Fruit fly (Drosophila melanogaster) whole organism, embryonic: Measurements from ENCODE around the gene tinc.

Experiments
- Abd-B ChIP-seq: fragments of 200-800 bp; sonication (Bioruptor generic); optimal IDR thresholded peaks from 2 replicates; lab custom pipeline; 2018; ENCODE audit warnings: missing biosample characterization, mild to moderate bottlenecking, missing genetic modification characterization, moderate library complexity
- Ada2b ChIP-seq: fragments of 200-800 bp; sonication (Bioruptor generic); IDR thresholded peaks from 2 replicates; pipeline ENCODE4 v1.3.6; 2022; ENCODE audit warnings: missing biosample characterization, missing genetic modification characterization
- B-H2 ChIP-seq: fragments of 200-800 bp; sonication (Bioruptor generic); optimal IDR thresholded peaks from 2 replicates; lab custom pipeline; 2018; ENCODE audit warnings: missing biosample characterization, mild to moderate bottlenecking, missing genetic modification characterization
- Bdp1 ChIP-seq: fragments of 200-800 bp; sonication (Bioruptor generic); optimal IDR thresholded peaks from 3 replicates; lab custom pipeline; 2016; ENCODE audit warnings: missing biosample characterization, missing genetic modification characterization
- C15 ChIP-seq: fragments of 200-800 bp; sonication (Bioruptor generic); IDR thresholded peaks from 3 replicates; pipeline ENCODE4 v1.3.6; 2022; ENCODE audit warnings: missing biosample characterization, missing genetic modification characterization
- CG10431 ChIP-seq: fragments of 200-800 bp; sonication (Bioruptor generic); optimal IDR thresholded peaks from 3 replicates; lab custom pipeline; 2018; ENCODE audit warnings: missing biosample characterization, mild to moderate bottlenecking, missing genetic modification characterization
- CG10543 ChIP-seq: fragments of 200-800 bp; sonication (Bioruptor generic); optimal IDR thresholded peaks from 3 replicates; lab custom pipeline; 2017; ENCODE audit warnings: missing biosample characterization, mild to moderate bottlenecking, missing genetic modification characterization, moderate library complexity
- CG10979 ChIP-seq: fragments of 200-800 bp; sonication (Bioruptor generic); optimal IDR thresholded peaks from 2 replicates; lab custom pipeline; 2018; ENCODE audit warnings: missing biosample characterization, mild to moderate bottlenecking, missing genetic modification characterization, moderate library complexity
- CG11085 ChIP-seq: fragments of 200-800 bp; sonication (Bioruptor generic); IDR thresholded peaks from 2 replicates; pipeline ENCODE4 v1.3.6; 2022; ENCODE audit warnings: missing biosample characterization, missing genetic modification characterization
- CG12942 ChIP-seq: fragments of 200-800 bp; sonication (Bioruptor generic); optimal IDR thresholded peaks from 3 replicates; lab custom pipeline; 2016; ENCODE audit warnings: missing biosample characterization, missing genetic modification characterization
- CG13123 ChIP-seq: fragments of 200-800 bp; sonication (Bioruptor generic); optimal IDR thresholded peaks from 2 replicates; lab custom pipeline; 2016; ENCODE audit warnings: missing biosample characterization, missing genetic modification characterization
- CG15073 ChIP-seq: fragments of 200-800 bp; sonication (Bioruptor generic); optimal IDR thresholded peaks from 2 replicates; lab custom pipeline; 2016; ENCODE audit warnings: missing biosample characterization, missing genetic modification characterization
- CG17359 ChIP-seq: fragments of 200-800 bp; sonication (Bioruptor generic); optimal IDR thresholded peaks from 3 replicates; lab custom pipeline; 2018; ENCODE audit warnings: missing biosample characterization, mild to moderate bottlenecking, missing genetic modification characterization, moderate library complexity
- CG18619 ChIP-seq: fragments of 200-800 bp; sonication (Bioruptor generic); optimal IDR thresholded peaks from 3 replicates; lab custom pipeline; 2017; ENCODE audit warnings: missing biosample characterization, mild to moderate bottlenecking, missing genetic modification characterization
- CG2129 ChIP-seq: fragments of 200-800 bp; sonication (Bioruptor generic); IDR thresholded peaks from 2 replicates; pipeline ENCODE4 v1.3.6; 2022; ENCODE audit warnings: missing biosample characterization, missing genetic modification characterization; ENCODE audit not compliant: partially characterized antibody
- CG2875 ChIP-seq: fragments of 200-800 bp; sonication (Bioruptor generic); optimal IDR thresholded peaks from 2 replicates; lab custom pipeline; 2017; ENCODE audit warnings: missing biosample characterization, mild to moderate bottlenecking, missing genetic modification characterization, missing genetic modification reagents
- CG42726 ChIP-seq: fragments of 200-800 bp; sonication (Bioruptor generic); IDR thresholded peaks from 2 replicates; pipeline ENCODE4 v1.3.6; 2022; ENCODE audit warnings: missing biosample characterization, missing genetic modification characterization; ENCODE audit not compliant: partially characterized antibody
- CG4360 ChIP-seq: fragments of 200-800 bp; sonication (Bioruptor generic); IDR thresholded peaks from 2 replicates; pipeline ENCODE4 v1.3.6; 2022; ENCODE audit warnings: missing biosample characterization, missing genetic modification characterization
- CG5245 ChIP-seq: fragments of 200-800 bp; sonication (Bioruptor generic); optimal IDR thresholded peaks from 3 replicates; lab custom pipeline; 2016; ENCODE audit warnings: missing biosample characterization, missing genetic modification characterization
- CG6254 ChIP-seq: fragments of 200-800 bp; sonication (Bioruptor generic); optimal IDR thresholded peaks from 3 replicates; lab custom pipeline; 2017; ENCODE audit warnings: mild to moderate bottlenecking, missing biosample characterization, missing genetic modification reagents, missing genetic modification characterization
- CG6689 ChIP-seq: fragments of 200-800 bp; sonication (Bioruptor generic); IDR thresholded peaks from 2 replicates; pipeline ENCODE4 v1.3.6; 2022; ENCODE audit warnings: missing biosample characterization, missing genetic modification characterization
- CG6791 ChIP-seq: fragments of 200-800 bp; sonication (Bioruptor generic); IDR thresholded peaks from 3 replicates; pipeline ENCODE4 v1.3.6; 2022; ENCODE audit warnings: missing biosample characterization, missing genetic modification characterization; ENCODE audit not compliant: partially characterized antibody
- CG7357 ChIP-seq: fragments of 200-800 bp; sonication (Bioruptor generic); IDR thresholded peaks from 3 replicates; pipeline ENCODE4 v1.3.6; 2022; ENCODE audit warnings: missing biosample characterization, missing genetic modification characterization
- CG7963 ChIP-seq: fragments of 200-800 bp; sonication (Bioruptor generic); IDR thresholded peaks from 3 replicates; pipeline ENCODE4 v1.3.6; 2022; ENCODE audit warnings: missing biosample characterization, missing genetic modification characterization; ENCODE audit not compliant: partially characterized antibody
- CG9797 ChIP-seq: fragments of 200-800 bp; sonication (Bioruptor generic); optimal IDR thresholded peaks from 3 replicates; lab custom pipeline; 2018; ENCODE audit warnings: missing biosample characterization, mild to moderate bottlenecking, missing genetic modification characterization
- Dref ChIP-seq: fragments of 200-800 bp; sonication (Bioruptor generic); IDR thresholded peaks from 2 replicates; pipeline ENCODE4 v1.3.6; 2022; ENCODE audit warnings: missing biosample characterization, missing genetic modification characterization
- Ets97D ChIP-seq: fragments of 200-800 bp; sonication (Bioruptor generic); optimal IDR thresholded peaks from 3 replicates; lab custom pipeline; 2016; ENCODE audit warnings: missing biosample characterization, missing genetic modification characterization
- GATAe ChIP-seq: fragments of 200-800 bp; sonication (Bioruptor generic); conservative IDR thresholded peaks from 2 replicates; pipeline ENCODE4 v1.3.6; 2022; ENCODE audit warnings: missing biosample characterization, missing genetic modification characterization
- H15 ChIP-seq: fragments of 200-800 bp; sonication (Bioruptor generic); IDR thresholded peaks from 3 replicates; pipeline ENCODE4 v1.3.6; 2022; ENCODE audit warnings: missing biosample characterization, missing genetic modification characterization
- Hmx ChIP-seq: fragments of 200-800 bp; sonication (Bioruptor generic); optimal IDR thresholded peaks from 2 replicates; lab custom pipeline; 2016; ENCODE audit warnings: missing biosample characterization, missing genetic modification characterization
- Mad ChIP-seq: fragments of 200-800 bp; sonication (Bioruptor generic); optimal IDR thresholded peaks from 2 replicates; lab custom pipeline; 2016; ENCODE audit warnings: missing biosample characterization, missing genetic modification characterization
- Oli ChIP-seq: fragments of 200-800 bp; sonication (Bioruptor generic); optimal IDR thresholded peaks from 2 replicates; lab custom pipeline; 2018; ENCODE audit warnings: missing biosample characterization, mild to moderate bottlenecking, missing genetic modification characterization, moderate library complexity
- Poxn ChIP-seq: fragments of 200-800 bp; sonication (Bioruptor generic); IDR thresholded peaks from 2 replicates; pipeline ENCODE4 v1.3.6; 2022; ENCODE audit warnings: missing biosample characterization, missing genetic modification characterization
- YL-1 ChIP-seq: fragments of 200-800 bp; sonication (Bioruptor generic); optimal IDR thresholded peaks from 3 replicates; lab custom pipeline; 2017; ENCODE audit warnings: missing biosample characterization, mild to moderate bottlenecking, missing genetic modification characterization
- ase ChIP-seq: fragments of 200-800 bp; sonication (Bioruptor generic); IDR thresholded peaks from 3 replicates; pipeline ENCODE4 v1.3.6; 2022; ENCODE audit warnings: missing biosample characterization, missing genetic modification characterization
- cato ChIP-seq: fragments of 200-800 bp; sonication (Bioruptor generic); optimal IDR thresholded peaks from 2 replicates; lab custom pipeline; 2016; ENCODE audit warnings: missing biosample characterization, missing genetic modification characterization, borderline replicate concordance
- cg ChIP-seq: fragments of 200-800 bp; sonication (Bioruptor generic); optimal IDR thresholded peaks from 3 replicates; lab custom pipeline; 2019; ENCODE audit warnings: missing biosample characterization, mild to moderate bottlenecking, missing genetic modification characterization, moderate library complexity
- da ChIP-seq: fragments of 200-800 bp; sonication (Bioruptor generic); optimal IDR thresholded peaks from 2 replicates; lab custom pipeline; 2016; ENCODE audit warnings: missing biosample characterization, missing genetic modification characterization
- dimm ChIP-seq: fragments of 200-800 bp; sonication (Bioruptor generic); IDR thresholded peaks from 2 replicates; pipeline ENCODE4 v1.3.6; 2022; ENCODE audit warnings: missing biosample characterization, missing genetic modification characterization
- eve ChIP-seq, 2 experiments: fragments of >200 bp; optimal IDR thresholded peaks; 2 replicates each; lab custom pipeline; 2017; ENCODE audit warnings: missing biosample characterization in 2 of 2, missing genetic modification characterization in 2 of 2
- ewg ChIP-seq: fragments of 200-800 bp; sonication (Bioruptor generic); optimal IDR thresholded peaks from 3 replicates; lab custom pipeline; 2017; ENCODE audit warnings: mild to moderate bottlenecking, missing biosample characterization, missing genetic modification reagents, missing genetic modification characterization
- fru ChIP-seq: fragments of >200 bp; optimal IDR thresholded peaks from 2 replicates; lab custom pipeline; 2017
- gem ChIP-seq: fragments of 200-800 bp; sonication (Bioruptor generic); optimal IDR thresholded peaks from 2 replicates; lab custom pipeline; 2019; ENCODE audit warnings: missing biosample characterization, mild to moderate bottlenecking, missing genetic modification characterization, moderate library complexity
- gfzf ChIP-seq: fragments of 200-800 bp; sonication (Bioruptor generic); optimal IDR thresholded peaks from 2 replicates; lab custom pipeline; 2016; ENCODE audit warnings: missing biosample characterization, mild to moderate bottlenecking, missing genetic modification characterization, moderate library complexity
- gro ChIP-seq: fragments of 200-800 bp; sonication (Bioruptor generic); optimal IDR thresholded peaks from 2 replicates; lab custom pipeline; 2016; ENCODE audit warnings: missing biosample characterization, missing genetic modification characterization
- her ChIP-seq: fragments of 200-800 bp; sonication (Bioruptor generic); optimal IDR thresholded peaks from 2 replicates; lab custom pipeline; 2016; ENCODE audit warnings: missing biosample characterization, missing genetic modification characterization
- lab ChIP-seq: fragments of 200-800 bp; sonication (Bioruptor generic); optimal IDR thresholded peaks from 3 replicates; lab custom pipeline; 2017; ENCODE audit warnings: missing biosample characterization, missing genetic modification characterization, mild to moderate bottlenecking, moderate library complexity, missing genetic modification reagents
- oc ChIP-seq: fragments of 200-800 bp; sonication (Bioruptor generic); optimal IDR thresholded peaks from 2 replicates; lab custom pipeline; 2018; ENCODE audit warnings: missing biosample characterization, mild to moderate bottlenecking, missing genetic modification characterization, moderate library complexity
- sc ChIP-seq, 3 experiments: fragments of >200 bp in 2 of 3; fragments of 200-800 bp in 1 of 3; sonication (Bioruptor generic) in 1 of 3; optimal IDR thresholded peaks; 2 replicates in 2 of 3; 3 replicates in 1 of 3; lab custom pipeline; 2017; ENCODE audit warnings: mild to moderate bottlenecking in 1 of 3, missing biosample characterization in 1 of 3, missing genetic modification characterization in 1 of 3, missing genetic modification reagents in 1 of 3
- trem ChIP-seq: fragments of 200-800 bp; optimal IDR thresholded peaks from 3 replicates; lab custom pipeline; 2019; ENCODE audit warnings: missing biosample characterization, mild to moderate bottlenecking, missing genetic modification characterization, moderate library complexity
- trh ChIP-seq: fragments of 200-800 bp; sonication (Bioruptor generic); optimal IDR thresholded peaks from 2 replicates; lab custom pipeline; 2016; ENCODE audit warnings: missing biosample characterization, missing genetic modification characterization

The tinc gene

DNA sequence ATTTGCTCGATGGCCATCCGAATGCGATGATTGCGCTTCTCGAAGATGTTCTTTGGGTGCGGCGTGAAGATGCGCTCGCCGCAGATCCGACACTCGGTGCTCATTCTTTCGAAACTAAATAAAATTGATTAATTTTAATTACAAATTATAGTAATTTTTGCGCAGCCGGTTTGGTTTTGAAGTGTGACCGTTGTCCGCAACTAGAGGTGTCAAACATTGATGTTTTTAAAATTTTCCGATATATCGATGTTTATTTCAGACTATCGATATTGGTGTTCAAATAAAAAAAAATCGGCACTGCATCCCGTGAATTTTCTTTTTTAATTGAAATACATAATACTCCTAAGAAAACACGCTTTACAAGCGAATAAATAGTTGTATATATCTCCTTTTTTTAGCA is 2.3 kb upstream of the tinc start, which contains the start of gene Odj (continued):
- no peak for TF ChIP-seq Abd-B (GFP tag; lab: Kevin White, UChicago)
- peak; percentile 64 for TF ChIP-seq trem
- TF ChIP-seq eve (GFP tag; optimal IDR thresholded peaks at IDR 0.05; lab: Kevin White, UChicago), result no peak
- TF ChIP-seq CG6254 (GFP tag; lab: Kevin White, UChicago), result no peak
- TF ChIP-seq Ets97D, result peak; percentile 11
- no peak for TF ChIP-seq CG15073 (GFP tag; lab: Kevin White, UChicago)
- no peak for TF ChIP-seq Poxn
- TF ChIP-seq da (GFP tag; lab: Kevin White, UChicago), result no peak
- TF ChIP-seq gem (tag; lab: Kevin White, UChicago), result peak; percentile 23
- TF ChIP-seq CG10543, result no peak
- no peak for TF ChIP-seq trh (GFP tag; lab: Kevin White, UChicago)
- peak; percentile 88; the same call in 1 of the 2 replicates for TF ChIP-seq CG2129 (GFP tag; lab: Robert Waterston, UW)
- peak; percentile 77 for TF ChIP-seq CG9797 (GFP tag; lab: Kevin White, UChicago)
- no peak for TF ChIP-seq CG13123 (GFP tag; lab: Kevin White, UChicago)
- TF ChIP-seq lab, result no peak
- no peak for TF ChIP-seq CG12942
- no peak for TF ChIP-seq ase (GFP tag; lab: Robert Waterston, UW)
- TF ChIP-seq CG17359 (tag; lab: Kevin White, UChicago), result peak; percentile 41
- TF ChIP-seq gfzf, result peak; percentile 47
- peak; percentile 89 for TF ChIP-seq Dref (GFP tag; lab: Robert Waterston, UW)
- TF ChIP-seq Bdp1 (GFP tag; lab: Kevin White, UChicago), result no peak
- peak; percentile 31 for TF ChIP-seq B-H2 (GFP tag; lab: Kevin White, UChicago)
- TF ChIP-seq Ada2b (GFP tag; lab: Robert Waterston, UW), result no peak
- no peak for TF ChIP-seq CG5245
- no peak for TF ChIP-seq dimm (GFP tag; lab: Robert Waterston, UW)
- TF ChIP-seq H15 (GFP tag; lab: Robert Waterston, UW), result no peak
- TF ChIP-seq CG42726 (GFP tag; lab: Robert Waterston, UW), result peak; percentile 88
- TF ChIP-seq sc (optimal IDR thresholded peaks at IDR 0.05; lab: Kevin White, UChicago), result no peak
- TF ChIP-seq sc (GFP tag; optimal IDR thresholded peaks at IDR 0.05; lab: Kevin White, UChicago), result no peak
- TF ChIP-seq cato (GFP tag; lab: Kevin White, UChicago), result no peak
- no peak for TF ChIP-seq CG7357 (GFP tag; lab: Robert Waterston, UW)
- TF ChIP-seq CG10431 (GFP tag; lab: Kevin White, UChicago), result no peak
- peak; percentile 74 for TF ChIP-seq CG7963 (GFP tag; lab: Robert Waterston, UW)
- TF ChIP-seq CG6791 (GFP tag; lab: Robert Waterston, UW), result peak; percentile 94
- TF ChIP-seq CG18619 (GFP tag; lab: Kevin White, UChicago), result no peak
- no peak for TF ChIP-seq CG10979 (tag; lab: Kevin White, UChicago)
- peak; percentile 52 for TF ChIP-seq ewg (GFP tag; lab: Kevin White, UChicago)
- no peak for TF ChIP-seq GATAe (GFP tag; lab: Robert Waterston, UW)
- no peak for TF ChIP-seq cg (GFP tag; lab: Kevin White, UChicago)
- no peak for TF ChIP-seq oc (tag; lab: Kevin White, UChicago)
- no peak for TF ChIP-seq CG2875 (GFP tag; lab: Kevin White, UChicago)
- TF ChIP-seq Oli (tag; lab: Kevin White, UChicago), result no peak
- TF ChIP-seq CG6689 (GFP tag; lab: Robert Waterston, UW), result no peak
- peak; percentile 87 for TF ChIP-seq YL-1 (GFP tag; lab: Kevin White, UChicago)
- no peak for TF ChIP-seq gro (GFP tag; lab: Kevin White, UChicago)
- TF ChIP-seq fru (lab: Kevin White, UChicago), result no peak
- no peak for TF ChIP-seq Mad (GFP tag; lab: Kevin White, UChicago)
- TF ChIP-seq her (GFP tag; lab: Kevin White, UChicago), result no peak
- no peak for TF ChIP-seq C15
- no peak for TF ChIP-seq Hmx
- TF ChIP-seq CG4360 (GFP tag; lab: Robert Waterston, UW), result no peak
- TF ChIP-seq CG11085 (GFP tag; lab: Robert Waterston, UW), result no peak
